Fruit fly (Drosophila melanogaster) whole organism, embryonic: Measurements from ENCODE around the gene Frmd5.

ENCODE experiments used
- CG10147 ChIP-seq: fragments of 200-800 bp; sonication (Bioruptor generic); optimal IDR thresholded peaks from 2 replicates; lab custom pipeline; 2019; ENCODE audit warnings: missing biosample characterization, mild to moderate bottlenecking, missing genetic modification characterization, moderate library complexity
- CG10209 ChIP-seq: fragments of 200-800 bp; sonication (Bioruptor generic); optimal IDR thresholded peaks from 3 replicates; lab custom pipeline; 2017; ENCODE audit warnings: missing biosample characterization, mild to moderate bottlenecking, missing genetic modification characterization, missing genetic modification reagents
- CG10462 ChIP-seq: fragments of 200-800 bp; sonication (Bioruptor generic); optimal IDR thresholded peaks from 2 replicates; lab custom pipeline; 2016; ENCODE audit warnings: missing biosample characterization, missing genetic modification characterization
- CG12659 ChIP-seq: fragments of 200-800 bp; sonication (Bioruptor generic); optimal IDR thresholded peaks from 3 replicates; lab custom pipeline; 2017; ENCODE audit warnings: mild to moderate bottlenecking, missing biosample characterization, missing genetic modification reagents, missing genetic modification characterization
- CG13624 ChIP-seq: fragments of 200-800 bp; sonication (Bioruptor generic); optimal IDR thresholded peaks from 2 replicates; lab custom pipeline; 2016; ENCODE audit warnings: missing biosample characterization, missing genetic modification characterization
- CG13894 ChIP-seq: fragments of 200-800 bp; sonication (Bioruptor generic); optimal IDR thresholded peaks from 3 replicates; lab custom pipeline; 2018; ENCODE audit warnings: missing biosample characterization, mild to moderate bottlenecking, missing genetic modification characterization, moderate library complexity
- CG15073 ChIP-seq: fragments of 200-800 bp; sonication (Bioruptor generic); optimal IDR thresholded peaks from 2 replicates; lab custom pipeline; 2016; ENCODE audit warnings: missing biosample characterization, missing genetic modification characterization
- CG1602 ChIP-seq: fragments of 200-800 bp; sonication (Bioruptor generic); optimal IDR thresholded peaks from 3 replicates; lab custom pipeline; 2016; ENCODE audit warnings: missing biosample characterization, missing genetic modification characterization
- CG17359 ChIP-seq: fragments of 200-800 bp; sonication (Bioruptor generic); optimal IDR thresholded peaks from 3 replicates; lab custom pipeline; 2018; ENCODE audit warnings: missing biosample characterization, mild to moderate bottlenecking, missing genetic modification characterization, moderate library complexity
- CG18262 ChIP-seq: fragments of 200-800 bp; optimal IDR thresholded peaks from 3 replicates; lab custom pipeline; 2019; ENCODE audit warnings: missing biosample characterization, mild to moderate bottlenecking, missing genetic modification characterization, moderate library complexity
- CG2678 ChIP-seq: fragments of 200-800 bp; sonication (Bioruptor generic); optimal IDR thresholded peaks from 3 replicates; lab custom pipeline; 2019; ENCODE audit warnings: missing biosample characterization, mild to moderate bottlenecking, missing genetic modification characterization, moderate library complexity
- CG2712 ChIP-seq: fragments of 200-800 bp; optimal IDR thresholded peaks from 3 replicates; lab custom pipeline; 2019; ENCODE audit warnings: missing biosample characterization, mild to moderate bottlenecking, missing genetic modification characterization, moderate library complexity
- CG2875 ChIP-seq: fragments of 200-800 bp; sonication (Bioruptor generic); optimal IDR thresholded peaks from 2 replicates; lab custom pipeline; 2017; ENCODE audit warnings: missing biosample characterization, mild to moderate bottlenecking, missing genetic modification characterization, missing genetic modification reagents
- CG3065 ChIP-seq: fragments of 200-800 bp; sonication (Bioruptor generic); optimal IDR thresholded peaks from 2 replicates; lab custom pipeline; 2016; ENCODE audit warnings: missing biosample characterization, missing genetic modification characterization
- CG3281 ChIP-seq: fragments of 200-800 bp; sonication (Bioruptor generic); optimal IDR thresholded peaks from 3 replicates; lab custom pipeline; 2017; ENCODE audit warnings: missing biosample characterization, mild to moderate bottlenecking, missing genetic modification characterization
- CG33213 ChIP-seq: fragments of 200-800 bp; sonication (Bioruptor generic); optimal IDR thresholded peaks from 3 replicates; lab custom pipeline; 2016; ENCODE audit warnings: missing biosample characterization, missing genetic modification characterization
- CG42726 ChIP-seq: fragments of 200-800 bp; sonication (Bioruptor generic); IDR thresholded peaks from 2 replicates; pipeline ENCODE4 v1.3.6; 2022; ENCODE audit warnings: missing biosample characterization, missing genetic modification characterization; ENCODE audit not compliant: partially characterized antibody
- CG9609 ChIP-seq: fragments of 200-800 bp; sonication (Bioruptor generic); optimal IDR thresholded peaks from 3 replicates; lab custom pipeline; 2016; ENCODE audit warnings: missing biosample characterization, missing genetic modification characterization
- CG9797 ChIP-seq: fragments of 200-800 bp; sonication (Bioruptor generic); optimal IDR thresholded peaks from 3 replicates; lab custom pipeline; 2018; ENCODE audit warnings: missing biosample characterization, mild to moderate bottlenecking, missing genetic modification characterization
- D19A ChIP-seq: fragments of 200-800 bp; optimal IDR thresholded peaks from 3 replicates; lab custom pipeline; 2019; ENCODE audit warnings: missing biosample characterization, mild to moderate bottlenecking, missing genetic modification characterization, moderate library complexity
- Dad ChIP-seq: fragments of 200-800 bp; sonication (Bioruptor generic); optimal IDR thresholded peaks from 3 replicates; lab custom pipeline; 2016; ENCODE audit warnings: missing biosample characterization, missing genetic modification characterization
- GATAe ChIP-seq: fragments of 200-800 bp; sonication (Bioruptor generic); conservative IDR thresholded peaks from 2 replicates; pipeline ENCODE4 v1.3.6; 2022; ENCODE audit warnings: missing biosample characterization, missing genetic modification characterization
- Gug ChIP-seq: fragments of 200-800 bp; sonication (Bioruptor generic); IDR thresholded peaks from 4 replicates; pipeline ENCODE4 v1.3.6; 2022; ENCODE audit warnings: missing biosample characterization, missing genetic modification characterization
- H15 ChIP-seq: fragments of 200-800 bp; sonication (Bioruptor generic); IDR thresholded peaks from 3 replicates; pipeline ENCODE4 v1.3.6; 2022; ENCODE audit warnings: missing biosample characterization, missing genetic modification characterization
- HLH3B ChIP-seq: fragments of 200-800 bp; sonication (Bioruptor generic); IDR thresholded peaks from 2 replicates; pipeline ENCODE4 v1.3.6; 2022; ENCODE audit warnings: missing biosample characterization, missing genetic modification characterization
- Hr39 ChIP-seq: fragments of >200 bp; optimal IDR thresholded peaks from 2 replicates; lab custom pipeline; 2017
- Jarid2 ChIP-seq: fragments of 200-800 bp; sonication (Bioruptor generic); optimal IDR thresholded peaks from 3 replicates; lab custom pipeline; 2017; ENCODE audit warnings: mild to moderate bottlenecking, missing biosample characterization, missing genetic modification reagents, missing genetic modification characterization
- Lhr ChIP-seq: fragments of 200-800 bp; sonication (Bioruptor generic); optimal IDR thresholded peaks from 3 replicates; lab custom pipeline; 2017; ENCODE audit warnings: mild to moderate bottlenecking, missing biosample characterization, missing genetic modification reagents, missing genetic modification characterization
- Mad ChIP-seq: fragments of 200-800 bp; sonication (Bioruptor generic); optimal IDR thresholded peaks from 2 replicates; lab custom pipeline; 2016; ENCODE audit warnings: missing biosample characterization, missing genetic modification characterization
- Mrtf ChIP-seq: fragments of 200-800 bp; sonication (Bioruptor generic); IDR thresholded peaks from 3 replicates; pipeline ENCODE4 v1.3.6; 2022; ENCODE audit warnings: missing biosample characterization, missing genetic modification characterization
- Nf-YC ChIP-seq: fragments of 200-800 bp; optimal IDR thresholded peaks from 3 replicates; lab custom pipeline; 2019; ENCODE audit warnings: missing biosample characterization, mild to moderate bottlenecking, missing genetic modification characterization, moderate library complexity
- Pdp1 ChIP-seq, 2 experiments: fragments of 200-800 bp; sonication (Bioruptor generic); optimal IDR thresholded peaks; 3 replicates each; lab custom pipeline; 2016; ENCODE audit warnings: missing biosample characterization in 2 of 2, missing genetic modification characterization in 2 of 2, mild to moderate bottlenecking in 1 of 2, moderate library complexity in 1 of 2
- Rx ChIP-seq: fragments of 200-800 bp; sonication (Bioruptor generic); IDR thresholded peaks from 2 replicates; pipeline ENCODE4 v1.3.6; 2022; ENCODE audit warnings: missing biosample characterization, missing genetic modification characterization
- Spps ChIP-seq: fragments of 200-800 bp; sonication (Bioruptor generic); optimal IDR thresholded peaks from 2 replicates; lab custom pipeline; 2018; ENCODE audit warnings: missing biosample characterization, mild to moderate bottlenecking, missing genetic modification characterization
- Trl ChIP-seq, 3 experiments: fragments of >200 bp in 2 of 3; fragments of 200-800 bp in 1 of 3; sonication (Bioruptor generic) in 1 of 3; optimal IDR thresholded peaks; 2 replicates in 1 of 3; 3 replicates in 2 of 3; lab custom pipeline; 2016 to 2017; ENCODE audit warnings: missing biosample characterization in 1 of 3, missing genetic modification characterization in 1 of 3
- aop ChIP-seq: fragments of 200-800 bp; sonication (Bioruptor generic); IDR thresholded peaks from 2 replicates; pipeline ENCODE4 v1.3.6; 2022; ENCODE audit warnings: missing biosample characterization, missing genetic modification characterization
- ase ChIP-seq: fragments of 200-800 bp; sonication (Bioruptor generic); IDR thresholded peaks from 3 replicates; pipeline ENCODE4 v1.3.6; 2022; ENCODE audit warnings: missing biosample characterization, missing genetic modification characterization
- bbx ChIP-seq: fragments of 200-800 bp; sonication (Bioruptor generic); IDR thresholded peaks from 2 replicates; pipeline ENCODE4 v1.3.6; 2022; ENCODE audit warnings: missing biosample characterization, missing genetic modification characterization; ENCODE audit not compliant: partially characterized antibody
- eyg ChIP-seq: fragments of 200-800 bp; sonication (Bioruptor generic); optimal IDR thresholded peaks from 3 replicates; lab custom pipeline; 2016; ENCODE audit warnings: missing biosample characterization, missing genetic modification characterization
- fu2 ChIP-seq: fragments of 200-800 bp; sonication (Bioruptor generic); optimal IDR thresholded peaks from 2 replicates; lab custom pipeline; 2016; ENCODE audit warnings: missing biosample characterization, missing genetic modification characterization
- hkb ChIP-seq, 2 experiments: fragments of 200-800 bp in 1 of 2; fragments of >200 bp in 1 of 2; sonication (Bioruptor generic) in 1 of 2; IDR thresholded peaks in 1 of 2; optimal IDR thresholded peaks in 1 of 2; 2 replicates each; pipeline versions ENCODE4 v1.3.6 to Lab custom; 2017 to 2022; ENCODE audit warnings: missing biosample characterization in 1 of 2, missing genetic modification characterization in 1 of 2
- hth ChIP-seq: fragments of >200 bp; optimal IDR thresholded peaks from 2 replicates; lab custom pipeline; 2017; ENCODE audit warnings: inconsistent platforms
- nmo ChIP-seq: fragments of 200-800 bp; sonication (Bioruptor generic); optimal IDR thresholded peaks from 2 replicates; lab custom pipeline; 2018; ENCODE audit warnings: missing biosample characterization, mild to moderate bottlenecking, missing genetic modification characterization, moderate library complexity
- run ChIP-seq: fragments of 200-800 bp; sonication (Bioruptor generic); optimal IDR thresholded peaks from 3 replicates; lab custom pipeline; 2018; ENCODE audit warnings: missing biosample characterization, mild to moderate bottlenecking, missing genetic modification characterization
- tgo ChIP-seq: fragments of 200-800 bp; sonication (Bioruptor generic); IDR thresholded peaks from 3 replicates; pipeline ENCODE4 v1.3.6; 2022; ENCODE audit warnings: missing biosample characterization, missing genetic modification characterization
- twi ChIP-seq: fragments of 200-800 bp; optimal IDR thresholded peaks from 2 replicates; lab custom pipeline; 2019; ENCODE audit warnings: missing biosample characterization, mild to moderate bottlenecking, missing genetic modification characterization, moderate library complexity
- tx ChIP-seq: fragments of 200-800 bp; sonication (Bioruptor generic); optimal IDR thresholded peaks from 2 replicates; lab custom pipeline; 2016; ENCODE audit warnings: missing biosample characterization, missing genetic modification characterization
- zen ChIP-seq: fragments of 200-800 bp; sonication (Bioruptor generic); optimal IDR thresholded peaks from 3 replicates; lab custom pipeline; 2018; ENCODE audit warnings: missing biosample characterization, mild to moderate bottlenecking, missing genetic modification characterization, moderate library complexity
- zfh1 ChIP-seq: fragments of 200-800 bp; sonication (Bioruptor generic); IDR thresholded peaks from 3 replicates; pipeline ENCODE4 v1.3.6; 2022; ENCODE audit warnings: missing biosample characterization, missing genetic modification characterization

Gene Frmd5

dm6 chr2L:10386208-10386805 lies 42.1 kb downstream of the Frmd5 start, which contains the start of the genes Cdk1 and mRpS7 (continued):
- TF ChIP-seq bbx (GFP tag; lab: Robert Waterston, UW): no peak
- TF ChIP-seq nmo (GFP tag; lab: Kevin White, UChicago): peak; percentile 92
- peak; percentile 68 for TF ChIP-seq CG10209 (GFP tag; lab: Kevin White, UChicago)
- no peak for TF ChIP-seq hkb (optimal IDR thresholded peaks at IDR 0.05; lab: Kevin White, UChicago)
- peak; percentile 82 for TF ChIP-seq hkb (GFP tag; IDR thresholded peaks at IDR 0.05; lab: Robert Waterston, UW)
- TF ChIP-seq CG42726: no peak
- TF ChIP-seq Lhr (GFP tag; lab: Kevin White, UChicago): peak; percentile 45
- TF ChIP-seq Rx (GFP tag; lab: Robert Waterston, UW): no peak
- TF ChIP-seq Mrtf (GFP tag; lab: Robert Waterston, UW): no peak; the same call in 2 of the 3 replicates
- no peak for TF ChIP-seq CG15073 (GFP tag; lab: Kevin White, UChicago)
- peak; percentile 66 for TF ChIP-seq CG17359 (tag; lab: Kevin White, UChicago)
- peak; percentile 84 for TF ChIP-seq CG18262 (tag; lab: Kevin White, UChicago)
- peak; percentile 59 for TF ChIP-seq Nf-YC (tag; lab: Kevin White, UChicago)
- peak; percentile 44 for TF ChIP-seq tx
- TF ChIP-seq CG12659 (GFP tag; lab: Kevin White, UChicago): peak; percentile 76
- no peak for TF ChIP-seq aop (GFP tag; lab: Robert Waterston, UW)
- TF ChIP-seq Jarid2 (GFP tag; lab: Kevin White, UChicago): no peak
- TF ChIP-seq zfh1 (GFP tag; lab: Robert Waterston, UW): peak; percentile 73
- no peak for TF ChIP-seq CG33213
- peak; percentile 28 for TF ChIP-seq CG9797 (GFP tag; lab: Kevin White, UChicago)
- TF ChIP-seq twi: peak; percentile 62
- peak; percentile 46 for TF ChIP-seq CG10462
- TF ChIP-seq Dad (GFP tag; lab: Kevin White, UChicago): peak; percentile 21
- TF ChIP-seq run (tag; lab: Kevin White, UChicago): no peak
- peak; percentile 66 for TF ChIP-seq CG10147 (GFP tag; lab: Kevin White, UChicago)
- peak; percentile 84 for TF ChIP-seq CG2712 (tag; lab: Kevin White, UChicago)
- TF ChIP-seq CG3065 (GFP tag; lab: Kevin White, UChicago): no peak
- TF ChIP-seq CG3281 (GFP tag; lab: Kevin White, UChicago): peak; percentile 75
- TF ChIP-seq Trl (optimal IDR thresholded peaks at IDR 0.05; lab: Kevin White, UChicago): no peak
- TF ChIP-seq Trl (GFP tag; optimal IDR thresholded peaks at IDR 0.05; lab: Kevin White, UChicago): peak; percentile 54
- TF ChIP-seq D19A (tag; lab: Kevin White, UChicago): peak; percentile 68
- TF ChIP-seq CG9609 (GFP tag; lab: Kevin White, UChicago): peak; percentile 53
- peak; percentile 70 for TF ChIP-seq CG1602 (GFP tag; lab: Kevin White, UChicago)
- TF ChIP-seq zen (tag; lab: Kevin White, UChicago): peak; percentile 70
- peak; percentile 63 for TF ChIP-seq CG13624
- no peak for TF ChIP-seq Hr39 (lab: Kevin White, UChicago)
- no peak for TF ChIP-seq GATAe (GFP tag; lab: Robert Waterston, UW)
- no peak for TF ChIP-seq hth (lab: Kevin White, UChicago)
- peak; percentile 66 for TF ChIP-seq Spps
- TF ChIP-seq tgo (GFP tag; lab: Robert Waterston, UW): peak; percentile 61
- peak; percentile 47; the same call in 1 of the 3 replicates for TF ChIP-seq H15
- peak; percentile 87 for TF ChIP-seq CG2678 (tag; lab: Kevin White, UChicago)
- TF ChIP-seq fu2 (GFP tag; lab: Kevin White, UChicago): peak; percentile 29
- no peak for TF ChIP-seq eyg (GFP tag; lab: Kevin White, UChicago)
- peak; percentile 60; the same call in 2 of the 3 replicates for TF ChIP-seq ase
- no peak for TF ChIP-seq Gug (GFP tag; lab: Robert Waterston, UW)
- TF ChIP-seq Mad (GFP tag; lab: Kevin White, UChicago): peak; percentile 40
- TF ChIP-seq CG2875: peak; percentile 27
- TF ChIP-seq CG13894 (tag; lab: Kevin White, UChicago): peak; percentile 47
- peak in 1 of 2 experiments; percentile 56 for TF ChIP-seq Pdp1 (GFP tag; optimal IDR thresholded peaks at IDR 0.05; lab: Kevin White, UChicago)
- no peak for TF ChIP-seq HLH3B (GFP tag; lab: Robert Waterston, UW)
